Worm (Caenorhabditis elegans) whole organism, late embryonic: ENCODE results near the gene lido-18.

Source experiments
- F13H6.1 ChIP-seq: sonication (generic microtip); optimal IDR thresholded peaks from 2 replicates; lab custom pipeline; 2016; ENCODE audit warnings: missing genetic modification characterization, missing compliant biosample characterization
- T23F11.4 ChIP-seq: fragments of 200-800 bp; sonication (Bioruptor generic); optimal IDR thresholded peaks from 2 replicates; lab custom pipeline; 2018; ENCODE audit warnings: mild to moderate bottlenecking, missing genetic modification characterization, missing compliant biosample characterization
- ceh-9 ChIP-seq: sonication (generic microtip); optimal IDR thresholded peaks from 2 replicates; lab custom pipeline; 2016; ENCODE audit warnings: mild to moderate bottlenecking, missing genetic modification characterization, inconsistent platforms, missing compliant biosample characterization
- elt-2 ChIP-seq: sonication (generic microtip); optimal IDR thresholded peaks from 2 replicates; lab custom pipeline; 2016; ENCODE audit warnings: missing genetic modification reagents, missing genetic modification characterization, missing compliant biosample characterization
- fkh-10 ChIP-seq: fragments of 150-350 bp; optimal IDR thresholded peaks from 2 replicates; lab custom pipeline; 2014; ENCODE audit warnings: missing biosample characterization, missing genetic modification reagents, missing genetic modification characterization
- lin-11 ChIP-seq: fragments of 200-800 bp; sonication (Bioruptor generic); optimal IDR thresholded peaks from 2 replicates; lab custom pipeline; 2018; ENCODE audit warnings: mild to moderate bottlenecking, missing genetic modification characterization, missing compliant biosample characterization
- madf-2 ChIP-seq: sonication (generic microtip); optimal IDR thresholded peaks from 2 replicates; lab custom pipeline; 2017; ENCODE audit warnings: missing genetic modification characterization, missing compliant biosample characterization
- nhr-11 ChIP-seq: fragments of 150-350 bp; optimal IDR thresholded peaks from 2 replicates; lab custom pipeline; 2014; ENCODE audit warnings: missing biosample characterization, missing genetic modification characterization
- nhr-232 ChIP-seq: sonication (generic microtip); optimal IDR thresholded peaks from 2 replicates; lab custom pipeline; 2016; ENCODE audit warnings: missing genetic modification characterization, missing compliant biosample characterization
- pag-3 ChIP-seq: sonication (generic microtip); optimal IDR thresholded peaks from 2 replicates; lab custom pipeline; 2016; ENCODE audit warnings: missing compliant biosample characterization, missing genetic modification characterization, borderline replicate concordance
- pha-4 ChIP-seq: fragments of 150-350 bp; optimal IDR thresholded peaks from 2 replicates; lab custom pipeline; 2018; ENCODE audit warnings: missing biosample characterization, missing genetic modification reagents, missing genetic modification characterization
- tbx-2 ChIP-seq: sonication (generic microtip); optimal IDR thresholded peaks from 2 replicates; lab custom pipeline; 2016; ENCODE audit warnings: missing genetic modification characterization, missing compliant biosample characterization
- unc-86 ChIP-seq: sonication (generic microtip); optimal IDR thresholded peaks from 2 replicates; lab custom pipeline; 2016; ENCODE audit warnings: missing genetic modification characterization, missing compliant biosample characterization

DNA sequence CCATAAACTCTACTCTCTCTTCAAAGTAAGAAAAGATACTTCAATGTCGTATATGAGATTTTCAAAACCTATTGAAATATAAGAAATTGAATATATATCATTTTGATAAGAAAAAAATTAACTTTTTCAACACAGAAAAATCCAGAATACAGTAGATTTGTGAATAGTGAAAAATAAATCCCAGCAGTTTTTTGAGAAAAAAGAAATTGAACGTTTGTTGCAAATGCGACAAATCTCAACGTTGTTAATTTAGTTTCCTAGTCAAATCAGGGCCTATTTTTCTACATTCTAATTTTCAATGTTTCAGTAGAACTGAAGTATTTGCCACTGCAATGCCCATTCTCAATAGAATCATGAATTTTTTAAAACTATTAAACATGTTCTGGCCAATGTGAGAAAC lies 47.5 kb upstream of the lido-18 start, which contains the start of gene T04A6.2:
- TF ChIP-seq T23F11.4 (GFP tag; lab: Kevin White, UChicago) (no peak), unc-86 (tag; lab: Kevin White, UChicago) (no peak), tbx-2 (no peak), elt-2 (tag; lab: Kevin White, UChicago) (no peak), pha-4 (tag; lab: Kevin White, UChicago) (no peak), fkh-10 (GFP tag; lab: Kevin White, UChicago) (no peak), F13H6.1 (tag; lab: Kevin White, UChicago) (no peak), lin-11 (tag; lab: Kevin White, UChicago) (no peak), ceh-9 (tag; lab: Kevin White, UChicago) (no peak), nhr-11 (tag; lab: Kevin White, UChicago) (no peak), madf-2 (tag; lab: Kevin White, UChicago) (no peak), nhr-232 (tag; lab: Kevin White, UChicago) (no peak), pag-3 (tag; lab: Kevin White, UChicago) (no peak)
